Fruit fly (Drosophila melanogaster) whole organism, wandering third instar larva: ENCODE results near the gene Npc2g.

Experiments
- Abd-B ChIP-seq: fragments of >200 bp; optimal IDR thresholded peaks from 2 replicates; lab custom pipeline; 2017; ENCODE audit warnings: missing biosample characterization, missing genetic modification characterization
- CG32264 ChIP-seq: fragments of 200-800 bp; sonication (Bioruptor generic); optimal IDR thresholded peaks from 2 replicates; lab custom pipeline; 2016; ENCODE audit warnings: missing biosample characterization, missing genetic modification characterization
- CrebA ChIP-seq: fragments of 200-800 bp; sonication (Bioruptor generic); optimal IDR thresholded peaks from 2 replicates; lab custom pipeline; 2016; ENCODE audit warnings: missing biosample characterization, mild to moderate bottlenecking, missing genetic modification characterization, borderline replicate concordance
- Dfd ChIP-seq: fragments of >200 bp; optimal IDR thresholded peaks from 2 replicates; lab custom pipeline; 2017; ENCODE audit warnings: missing biosample characterization, missing genetic modification characterization
- Dif ChIP-seq: fragments of 200-275, 200-300 bp; sonication (Bioruptor generic); optimal IDR thresholded peaks from 2 replicates; lab custom pipeline; 2018; ENCODE audit warnings: missing biosample characterization, missing genetic modification characterization; ENCODE audit not compliant: partially characterized antibody
- GATAd ChIP-seq: sonication (Bioruptor generic); optimal IDR thresholded peaks from 2 replicates; lab custom pipeline; 2016; ENCODE audit warnings: missing biosample characterization, missing genetic modification characterization
- Hnf4 ChIP-seq: fragments of 200-800 bp; sonication (Bioruptor generic); optimal IDR thresholded peaks from 2 replicates; lab custom pipeline; 2016; ENCODE audit warnings: missing biosample characterization, mild to moderate bottlenecking, missing genetic modification characterization
- Hr78 ChIP-seq: fragments of >200 bp; optimal IDR thresholded peaks from 2 replicates; lab custom pipeline; 2017; ENCODE audit warnings: missing biosample characterization, missing genetic modification characterization
- Jra ChIP-seq: sonication (Bioruptor generic); optimal IDR thresholded peaks from 2 replicates; lab custom pipeline; 2016; ENCODE audit warnings: missing biosample characterization, missing genetic modification characterization
- Mio ChIP-seq: sonication (Bioruptor generic); optimal IDR thresholded peaks from 2 replicates; lab custom pipeline; 2016; ENCODE audit warnings: missing biosample characterization, missing genetic modification characterization
- Myc ChIP-seq: fragments of >200 bp; optimal IDR thresholded peaks from 2 replicates; lab custom pipeline; 2017
- OdsH ChIP-seq: fragments of 200-800 bp; sonication (Bioruptor generic); optimal IDR thresholded peaks from 2 replicates; lab custom pipeline; 2016; ENCODE audit warnings: missing biosample characterization, mild to moderate bottlenecking, missing genetic modification characterization
- Rel ChIP-seq, 2 experiments: fragments of 200-800 bp; sonication (Bioruptor generic) in 1 of 2; optimal IDR thresholded peaks; 2 replicates in 1 of 2; 3 replicates in 1 of 2; lab custom pipeline; 2016 to 2019; ENCODE audit warnings: mild to moderate bottlenecking in 2 of 2, missing biosample characterization in 2 of 2, missing genetic modification characterization in 2 of 2, moderate library complexity in 1 of 2
- Sp1 ChIP-seq: fragments of 200-800 bp; sonication (Bioruptor generic); optimal IDR thresholded peaks from 3 replicates; lab custom pipeline; 2019; ENCODE audit warnings: missing biosample characterization, mild to moderate bottlenecking, missing genetic modification characterization, moderate library complexity
- Vsx2 ChIP-seq: fragments of 200-300, 225-300 bp; sonication (Bioruptor generic); optimal IDR thresholded peaks from 2 replicates; lab custom pipeline; 2018; ENCODE audit warnings: missing biosample characterization, missing genetic modification characterization; ENCODE audit not compliant: partially characterized antibody
- br ChIP-seq: fragments of 200-800 bp; sonication (Bioruptor generic); optimal IDR thresholded peaks from 2 replicates; lab custom pipeline; 2016; ENCODE audit warnings: missing biosample characterization, missing genetic modification characterization
- brk ChIP-seq: fragments of 200-800 bp; sonication (Bioruptor generic); optimal IDR thresholded peaks from 2 replicates; lab custom pipeline; 2016; ENCODE audit warnings: missing biosample characterization, mild to moderate bottlenecking, missing genetic modification characterization
- dl ChIP-seq, 2 experiments: fragments of 175-275, 200-275 bp in 1 of 2; fragments of 200-275 bp in 1 of 2; sonication (Bioruptor generic); optimal IDR thresholded peaks; lab custom pipeline; 2018; ENCODE audit warnings: mild to moderate bottlenecking in 2 of 2, missing biosample characterization in 2 of 2, missing genetic modification characterization in 2 of 2, moderate library complexity in 2 of 2; ENCODE audit not compliant: partially characterized antibody in 2 of 2, insufficient read depth in 1 of 2
- dsf ChIP-seq: sonication (Bioruptor generic); optimal IDR thresholded peaks from 2 replicates; lab custom pipeline; 2016; ENCODE audit warnings: missing biosample characterization, missing genetic modification characterization, borderline replicate concordance
- ey ChIP-seq: fragments of 200-800 bp; sonication (Bioruptor generic); optimal IDR thresholded peaks from 2 replicates; lab custom pipeline; 2016; ENCODE audit warnings: missing biosample characterization, missing genetic modification characterization
- foxo ChIP-seq, 2 experiments: fragments of 200-800 bp; sonication (Bioruptor generic); optimal IDR thresholded peaks; 2 replicates in 1 of 2; 3 replicates in 1 of 2; lab custom pipeline; 2016 to 2017; ENCODE audit warnings: missing biosample characterization in 2 of 2, missing genetic modification characterization in 2 of 2
- fru ChIP-seq: fragments of 200-800 bp; sonication (Bioruptor generic); optimal IDR thresholded peaks from 3 replicates; lab custom pipeline; 2016; ENCODE audit warnings: missing biosample characterization, mild to moderate bottlenecking, missing genetic modification characterization
- h ChIP-seq: fragments of 200-800 bp; sonication (Bioruptor generic); optimal IDR thresholded peaks from 3 replicates; lab custom pipeline; 2016; ENCODE audit warnings: missing biosample characterization, mild to moderate bottlenecking, missing genetic modification characterization
- jim ChIP-seq: fragments of 175-275, 200-325 bp; sonication (Bioruptor generic); optimal IDR thresholded peaks from 2 replicates; lab custom pipeline; 2016; ENCODE audit warnings: missing biosample characterization, mild to moderate bottlenecking, missing genetic modification characterization
- lola ChIP-seq: fragments of >200 bp; optimal IDR thresholded peaks from 2 replicates; lab custom pipeline; 2017; ENCODE audit warnings: missing biosample characterization, missing genetic modification characterization
- pan ChIP-seq: fragments of >200 bp; optimal IDR thresholded peaks from 2 replicates; lab custom pipeline; 2017
- psq ChIP-seq: fragments of 200-800 bp; sonication (Bioruptor generic); optimal IDR thresholded peaks from 3 replicates; lab custom pipeline; 2017; ENCODE audit warnings: missing biosample characterization, mild to moderate bottlenecking, missing genetic modification characterization, moderate library complexity
- rgr ChIP-seq: fragments of 200-800 bp; sonication (Bioruptor generic); optimal IDR thresholded peaks from 3 replicates; lab custom pipeline; 2016; ENCODE audit warnings: missing biosample characterization, mild to moderate bottlenecking, missing genetic modification characterization
- sv ChIP-seq: fragments of 200-800 bp; sonication (Bioruptor generic); optimal IDR thresholded peaks from 3 replicates; lab custom pipeline; 2016; ENCODE audit warnings: missing biosample characterization, missing genetic modification characterization
- usp ChIP-seq: fragments of >200 bp; optimal IDR thresholded peaks from 2 replicates; lab custom pipeline; 2017; ENCODE audit warnings: missing biosample characterization, missing genetic modification characterization
- woc ChIP-seq: sonication (Bioruptor generic); optimal IDR thresholded peaks from 2 replicates; lab custom pipeline; 2016; ENCODE audit warnings: missing biosample characterization, mild to moderate bottlenecking, missing genetic modification characterization

The Npc2g gene

dm6 chr3R:30709270-30709669 is 35.8 kb downstream of the Npc2g start:
- TF ChIP-seq Sp1 (GFP tag; lab: Kevin White, UChicago): no peak
- no peak for TF ChIP-seq jim
- TF ChIP-seq GATAd (GFP tag; lab: Kevin White, UChicago): no peak
- no peak for TF ChIP-seq Hr78 (GFP tag; lab: Kevin White, UChicago)
- TF ChIP-seq ey: no peak
- no peak for TF ChIP-seq rgr (GFP tag; lab: Kevin White, UChicago)
- no peak for TF ChIP-seq usp (GFP tag; lab: Kevin White, UChicago)
- TF ChIP-seq CG32264 (GFP tag; lab: Kevin White, UChicago): no peak
- TF ChIP-seq OdsH (GFP tag; lab: Kevin White, UChicago): no peak
- TF ChIP-seq Rel (GFP tag; optimal IDR thresholded peaks at IDR 0.05; lab: Kevin White, UChicago): no peak
- TF ChIP-seq Rel (tag; optimal IDR thresholded peaks at IDR 0.05; lab: Kevin White, UChicago): no peak
- TF ChIP-seq brk (GFP tag; lab: Kevin White, UChicago): no peak
- no peak for TF ChIP-seq dl (GFP tag; optimal IDR thresholded peaks at IDR 0.05; lab: Kevin White, UChicago; ENCODE audit: insufficient read depth in 1 of 2, partially characterized antibody in 2 of 2)
- no peak for TF ChIP-seq Dfd (GFP tag; lab: Kevin White, UChicago)
- no peak for TF ChIP-seq lola
- no peak for TF ChIP-seq Vsx2 (GFP tag; lab: Kevin White, UChicago)
- no peak for TF ChIP-seq pan
- TF ChIP-seq br (GFP tag; lab: Kevin White, UChicago): no peak

- TF ChIP-seq dsf (GFP tag; lab: Kevin White, UChicago): no peak
- no peak for TF ChIP-seq OdsH (GFP tag; lab: Kevin White, UChicago)
- no peak for TF ChIP-seq woc (GFP tag; lab: Kevin White, UChicago)
- no peak for TF ChIP-seq CrebA (GFP tag; lab: Kevin White, UChicago)
- TF ChIP-seq rgr (GFP tag; lab: Kevin White, UChicago): no peak
- TF ChIP-seq jim: no peak
Measured at dm6 chr3R:30706021-30706420, 39.0 kb downstream of the Npc2g start, which contains the start of gene CG31010. Gene CG31010 (minus strand): TSS chr3R:30706121.

dm6 chr3R:30699165-30699564 is 45.9 kb downstream of the Npc2g start:
- TF ChIP-seq sv (GFP tag; lab: Kevin White, UChicago) (no peak), Dif (GFP tag; lab: Kevin White, UChicago) (no peak), dl (GFP tag; optimal IDR thresholded peaks at IDR 0.05; lab: Kevin White, UChicago; ENCODE audit: insufficient read depth in 1 of 2, partially characterized antibody in 2 of 2) (no peak), rgr (GFP tag; lab: Kevin White, UChicago) (no peak), dsf (GFP tag; lab: Kevin White, UChicago) (no peak), Rel (GFP tag; optimal IDR thresholded peaks at IDR 0.05; lab: Kevin White, UChicago) (no peak), Rel (tag; optimal IDR thresholded peaks at IDR 0.05; lab: Kevin White, UChicago) (no peak), CrebA (GFP tag; lab: Kevin White, UChicago) (no peak), Vsx2 (GFP tag; lab: Kevin White, UChicago) (no peak), lola (no peak), Sp1 (GFP tag; lab: Kevin White, UChicago) (no peak), Mio (GFP tag; lab: Kevin White, UChicago) (no peak), pan (no peak), ey (no peak), br (GFP tag; lab: Kevin White, UChicago) (no peak), fru (no peak), Abd-B (no peak), usp (GFP tag; lab: Kevin White, UChicago) (no peak)

dm6 chr3R:30697038-30697437 is 48.0 kb downstream of the Npc2g start, which contains the start of gene Pka-C2:
Gene Pka-C2 (minus strand): TSS chr3R:30697138.
- TF ChIP-seq Rel (GFP tag; optimal IDR thresholded peaks at IDR 0.05; lab: Kevin White, UChicago) (no peak), Rel (tag; optimal IDR thresholded peaks at IDR 0.05; lab: Kevin White, UChicago) (no peak), foxo (GFP tag; optimal IDR thresholded peaks at IDR 0.05; lab: Kevin White, UChicago) (no peak), woc (GFP tag; lab: Kevin White, UChicago) (no peak), Mio (GFP tag; lab: Kevin White, UChicago) (no peak), pan (no peak), h (GFP tag; lab: Kevin White, UChicago) (no peak), lola (no peak), GATAd (GFP tag; lab: Kevin White, UChicago) (no peak), Abd-B (no peak), Dif (GFP tag; lab: Kevin White, UChicago) (no peak), Jra (no peak), Dfd (GFP tag; lab: Kevin White, UChicago) (no peak), Myc (lab: Kevin White, UChicago) (no peak), br (GFP tag; lab: Kevin White, UChicago) (no peak), psq (no peak), CG32264 (GFP tag; lab: Kevin White, UChicago) (no peak), brk (GFP tag; lab: Kevin White, UChicago) (no peak), Hnf4 (no peak)
